Fruit fly (Drosophila melanogaster) whole organism, embryonic: ENCODE measurements around the gene Socs36E.
A peak's percentile ranks its signal among the peaks of the same experiment; 100 is the strongest.

Experiments used
- Ada2b ChIP-seq: fragments of 200-800 bp; sonication (Bioruptor generic); IDR thresholded peaks from 2 replicates; pipeline ENCODE4 v1.3.6; 2022; ENCODE audit warnings: missing biosample characterization, missing genetic modification characterization
- CG10543 ChIP-seq: fragments of 200-800 bp; sonication (Bioruptor generic); optimal IDR thresholded peaks from 3 replicates; lab custom pipeline; 2017; ENCODE audit warnings: missing biosample characterization, mild to moderate bottlenecking, missing genetic modification characterization, moderate library complexity
- CG12155 ChIP-seq: fragments of 200-800 bp; sonication (Bioruptor generic); optimal IDR thresholded peaks from 3 replicates; lab custom pipeline; 2016; ENCODE audit warnings: missing biosample characterization, missing genetic modification characterization
- CG12391 ChIP-seq: fragments of 200-800 bp; sonication (Bioruptor generic); optimal IDR thresholded peaks from 3 replicates; lab custom pipeline; 2018; ENCODE audit warnings: missing biosample characterization, mild to moderate bottlenecking, missing genetic modification characterization, moderate library complexity
- CG13424 ChIP-seq: fragments of 200-800 bp; sonication (Bioruptor generic); optimal IDR thresholded peaks from 2 replicates; lab custom pipeline; 2019; ENCODE audit warnings: missing biosample characterization, mild to moderate bottlenecking, missing genetic modification characterization, moderate library complexity
- CG15479 ChIP-seq: fragments of 200-800 bp; sonication (Bioruptor generic); optimal IDR thresholded peaks from 3 replicates; lab custom pipeline; 2019; ENCODE audit warnings: missing biosample characterization, mild to moderate bottlenecking, missing genetic modification characterization, moderate library complexity
- CG15514 ChIP-seq: fragments of 200-800 bp; sonication (Bioruptor generic); optimal IDR thresholded peaks from 3 replicates; lab custom pipeline; 2017; ENCODE audit warnings: missing biosample characterization, missing genetic modification characterization, mild to moderate bottlenecking, moderate library complexity, missing genetic modification reagents
- CG15601 ChIP-seq: fragments of 200-800 bp; sonication (Bioruptor generic); optimal IDR thresholded peaks from 3 replicates; lab custom pipeline; 2019; ENCODE audit warnings: missing biosample characterization, mild to moderate bottlenecking, missing genetic modification characterization, moderate library complexity
- CG15696 ChIP-seq: fragments of 200-800 bp; sonication (Bioruptor generic); optimal IDR thresholded peaks from 2 replicates; lab custom pipeline; 2019; ENCODE audit warnings: missing biosample characterization, mild to moderate bottlenecking, missing genetic modification characterization, moderate library complexity
- CG17359 ChIP-seq: fragments of 200-800 bp; sonication (Bioruptor generic); optimal IDR thresholded peaks from 3 replicates; lab custom pipeline; 2018; ENCODE audit warnings: missing biosample characterization, mild to moderate bottlenecking, missing genetic modification characterization, moderate library complexity
- CG1792 ChIP-seq: fragments of 200-800 bp; sonication (Bioruptor generic); optimal IDR thresholded peaks from 2 replicates; lab custom pipeline; 2016; ENCODE audit warnings: missing biosample characterization, missing genetic modification characterization
- CG34422 ChIP-seq: fragments of 200-800 bp; sonication (Bioruptor generic); IDR thresholded peaks from 3 replicates; pipeline ENCODE4 v1.3.6; 2022; ENCODE audit warnings: missing biosample characterization, missing genetic modification characterization
- CG3847 ChIP-seq: fragments of 200-800 bp; sonication (Bioruptor generic); IDR thresholded peaks from 2 replicates; pipeline ENCODE4 v1.3.6; 2022; ENCODE audit warnings: missing biosample characterization, missing genetic modification characterization
- CG5180 ChIP-seq: fragments of 200-800 bp; sonication (Bioruptor generic); optimal IDR thresholded peaks from 3 replicates; lab custom pipeline; 2017; ENCODE audit warnings: missing biosample characterization, missing genetic modification characterization, mild to moderate bottlenecking, moderate library complexity, missing genetic modification reagents
- CG5245 ChIP-seq: fragments of 200-800 bp; sonication (Bioruptor generic); optimal IDR thresholded peaks from 3 replicates; lab custom pipeline; 2016; ENCODE audit warnings: missing biosample characterization, missing genetic modification characterization
- CG9817 ChIP-seq: fragments of 200-800 bp; sonication (Bioruptor generic); optimal IDR thresholded peaks from 2 replicates; lab custom pipeline; 2018; ENCODE audit warnings: missing biosample characterization, mild to moderate bottlenecking, missing genetic modification characterization, moderate library complexity
- Chrac-16 ChIP-seq: fragments of 200-800 bp; sonication (Bioruptor generic); optimal IDR thresholded peaks from 3 replicates; lab custom pipeline; 2016; ENCODE audit warnings: missing biosample characterization, missing genetic modification characterization
- D19A ChIP-seq: fragments of 200-800 bp; optimal IDR thresholded peaks from 3 replicates; lab custom pipeline; 2019; ENCODE audit warnings: missing biosample characterization, mild to moderate bottlenecking, missing genetic modification characterization, moderate library complexity
- E2f2 ChIP-seq: fragments of 200-800 bp; sonication (Bioruptor generic); IDR thresholded peaks from 2 replicates; pipeline ENCODE4 v1.3.6; 2022; ENCODE audit warnings: missing biosample characterization, missing genetic modification characterization
- Eip74EF ChIP-seq, 2 experiments: fragments of 200-800 bp in 1 of 2; fragments of >200 bp in 1 of 2; sonication (Bioruptor generic) in 1 of 2; optimal IDR thresholded peaks; 2 replicates each; lab custom pipeline; 2017 to 2019; ENCODE audit warnings: missing biosample characterization in 2 of 2, missing genetic modification characterization in 2 of 2, mild to moderate bottlenecking in 1 of 2, moderate library complexity in 1 of 2
- Ets65A ChIP-seq: fragments of 200-800 bp; sonication (Bioruptor generic); peaks from one replicate; lab custom pipeline; 2016; ENCODE audit warnings: missing biosample characterization, missing genetic modification characterization
- H2.0 ChIP-seq: fragments of 200-800 bp; sonication (Bioruptor generic); IDR thresholded peaks from 2 replicates; pipeline ENCODE4 v1.3.6; 2022; ENCODE audit warnings: missing biosample characterization, missing genetic modification characterization
- Hmr ChIP-seq: fragments of 200-800 bp; sonication (Bioruptor generic); optimal IDR thresholded peaks from 3 replicates; lab custom pipeline; 2017; ENCODE audit warnings: mild to moderate bottlenecking, missing biosample characterization, missing genetic modification reagents, missing genetic modification characterization
- Rfx ChIP-seq: fragments of 200-800 bp; sonication (Bioruptor generic); IDR thresholded peaks from 2 replicates; pipeline ENCODE4 v1.3.6; 2022; ENCODE audit warnings: missing biosample characterization, missing genetic modification characterization
- Ssrp ChIP-seq: fragments of 200-800 bp; sonication (Bioruptor generic); optimal IDR thresholded peaks from 2 replicates; lab custom pipeline; 2018; ENCODE audit warnings: missing biosample characterization, mild to moderate bottlenecking, missing genetic modification characterization, moderate library complexity
- Stat92E ChIP-seq, 3 experiments: fragments of >200 bp in 2 of 3; fragments of 200-800 bp in 1 of 3; sonication (Bioruptor generic) in 1 of 3; optimal IDR thresholded peaks; 2 replicates each; lab custom pipeline; 2017 to 2019; ENCODE audit warnings: missing biosample characterization in 3 of 3, missing genetic modification characterization in 3 of 3, mild to moderate bottlenecking in 1 of 3, moderate library complexity in 1 of 3
- dmrt99B ChIP-seq: fragments of 200-800 bp; sonication (Bioruptor generic); optimal IDR thresholded peaks from 2 replicates; lab custom pipeline; 2018; ENCODE audit warnings: missing biosample characterization, mild to moderate bottlenecking, missing genetic modification characterization, moderate library complexity
- ems ChIP-seq: fragments of 200-800 bp; sonication (Bioruptor generic); optimal IDR thresholded peaks from 3 replicates; lab custom pipeline; 2016; ENCODE audit warnings: missing biosample characterization, missing genetic modification characterization
- exex ChIP-seq: fragments of 200-800 bp; sonication (Bioruptor generic); optimal IDR thresholded peaks from 4 replicates; lab custom pipeline; 2018; ENCODE audit warnings: missing biosample characterization, mild to moderate bottlenecking, missing genetic modification characterization, moderate library complexity
- ftz-f1 ChIP-seq: fragments of 200-800 bp; sonication (Bioruptor generic); optimal IDR thresholded peaks from 2 replicates; lab custom pipeline; 2016; ENCODE audit warnings: missing biosample characterization, missing genetic modification characterization
- grn ChIP-seq: fragments of 200-800 bp; sonication (Bioruptor generic); optimal IDR thresholded peaks from 3 replicates; lab custom pipeline; 2017; ENCODE audit warnings: missing biosample characterization, missing genetic modification characterization
- ind ChIP-seq: fragments of 200-800 bp; sonication (Bioruptor generic); optimal IDR thresholded peaks from 3 replicates; lab custom pipeline; 2016; ENCODE audit warnings: missing biosample characterization, missing genetic modification characterization
- kni ChIP-seq: fragments of 200-800 bp; sonication (Bioruptor generic); optimal IDR thresholded peaks from 3 replicates; lab custom pipeline; 2017; ENCODE audit warnings: mild to moderate bottlenecking, missing biosample characterization, missing genetic modification reagents, missing genetic modification characterization
- lbe ChIP-seq: fragments of 200-800 bp; sonication (Bioruptor generic); optimal IDR thresholded peaks from 2 replicates; lab custom pipeline; 2016; ENCODE audit warnings: missing biosample characterization, mild to moderate bottlenecking, missing genetic modification characterization
- lilli ChIP-seq: fragments of 200-800 bp; sonication (Bioruptor generic); optimal IDR thresholded peaks from 3 replicates; lab custom pipeline; 2016; ENCODE audit warnings: missing biosample characterization, missing genetic modification characterization
- mirr ChIP-seq: fragments of 200-800 bp; sonication (Bioruptor generic); optimal IDR thresholded peaks from 3 replicates; lab custom pipeline; 2018; ENCODE audit warnings: missing biosample characterization, mild to moderate bottlenecking, missing genetic modification characterization
- pros ChIP-seq: fragments of 200-800 bp; sonication (Bioruptor generic); optimal IDR thresholded peaks from 3 replicates; lab custom pipeline; 2019; ENCODE audit warnings: missing biosample characterization, mild to moderate bottlenecking, missing genetic modification characterization, moderate library complexity
- sd ChIP-seq: fragments of 200-800 bp; sonication (Bioruptor generic); optimal IDR thresholded peaks from 3 replicates; lab custom pipeline; 2018; ENCODE audit warnings: missing biosample characterization, mild to moderate bottlenecking, missing genetic modification characterization, moderate library complexity
- sens ChIP-seq: fragments of 200-800 bp; sonication (Bioruptor generic); peaks from one replicate; lab custom pipeline; 2016; ENCODE audit warnings: missing biosample characterization, missing genetic modification characterization
- seq ChIP-seq: fragments of 200-800 bp; sonication (Bioruptor generic); IDR thresholded peaks from 2 replicates; pipeline ENCODE4 v1.3.6; 2022; ENCODE audit warnings: missing biosample characterization, missing genetic modification characterization
- sima ChIP-seq: fragments of 200-800 bp; sonication (Bioruptor generic); optimal IDR thresholded peaks from 2 replicates; lab custom pipeline; 2016; ENCODE audit warnings: missing biosample characterization, missing genetic modification characterization
- twi ChIP-seq: fragments of 200-800 bp; optimal IDR thresholded peaks from 2 replicates; lab custom pipeline; 2019; ENCODE audit warnings: missing biosample characterization, mild to moderate bottlenecking, missing genetic modification characterization, moderate library complexity
- vfl ChIP-seq: fragments of 200-800 bp; sonication (Bioruptor generic); optimal IDR thresholded peaks from 2 replicates; lab custom pipeline; 2016; ENCODE audit warnings: missing biosample characterization, missing genetic modification characterization
- zen ChIP-seq: fragments of 200-800 bp; sonication (Bioruptor generic); optimal IDR thresholded peaks from 3 replicates; lab custom pipeline; 2018; ENCODE audit warnings: missing biosample characterization, mild to moderate bottlenecking, missing genetic modification characterization, moderate library complexity

Gene Socs36E

DNA sequence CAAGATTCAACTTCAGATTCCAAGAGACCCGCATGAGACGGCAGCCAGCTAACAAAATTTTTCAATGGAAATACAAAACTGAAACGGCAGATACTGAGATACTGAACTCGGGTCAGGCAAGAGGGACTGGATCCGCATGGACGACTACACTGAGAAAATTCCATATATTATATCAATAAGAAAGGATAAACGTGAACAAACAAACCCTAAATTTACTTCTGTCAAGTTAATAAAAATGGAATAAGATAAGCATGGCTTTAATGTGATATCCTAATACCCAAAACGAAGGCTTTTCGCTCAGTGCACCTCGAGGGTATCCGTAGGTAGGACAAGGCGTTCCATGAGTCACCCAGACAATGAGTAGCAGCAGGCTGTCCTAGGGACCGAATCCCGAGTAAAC lies 7.0 kb downstream of the Socs36E start (continued):
- TF ChIP-seq CG3847 (GFP tag; lab: Robert Waterston, UW) = peak; percentile 42; the same call in 1 of the 2 replicates
- TF ChIP-seq CG13424 (tag; lab: Kevin White, UChicago) = peak; percentile 71
- peak; percentile 79 for TF ChIP-seq dmrt99B
- peak; percentile 76 for TF ChIP-seq seq
- peak in 1 of 2 experiments; percentile 49 for TF ChIP-seq Eip74EF (GFP tag; optimal IDR thresholded peaks at IDR 0.05; lab: Kevin White, UChicago)
- TF ChIP-seq CG15696 = peak; percentile 98
- TF ChIP-seq E2f2 (GFP tag; lab: Robert Waterston, UW) = peak; percentile 47; the same call in 1 of the 2 replicates
- peak; percentile 53 for TF ChIP-seq grn (GFP tag; lab: Kevin White, UChicago)
- peak; percentile 76 for TF ChIP-seq CG17359 (tag; lab: Kevin White, UChicago)
- TF ChIP-seq lbe (GFP tag; lab: Kevin White, UChicago) = peak; percentile 92
- peak; percentile 52 for TF ChIP-seq CG15514 (GFP tag; lab: Kevin White, UChicago)

DNA sequence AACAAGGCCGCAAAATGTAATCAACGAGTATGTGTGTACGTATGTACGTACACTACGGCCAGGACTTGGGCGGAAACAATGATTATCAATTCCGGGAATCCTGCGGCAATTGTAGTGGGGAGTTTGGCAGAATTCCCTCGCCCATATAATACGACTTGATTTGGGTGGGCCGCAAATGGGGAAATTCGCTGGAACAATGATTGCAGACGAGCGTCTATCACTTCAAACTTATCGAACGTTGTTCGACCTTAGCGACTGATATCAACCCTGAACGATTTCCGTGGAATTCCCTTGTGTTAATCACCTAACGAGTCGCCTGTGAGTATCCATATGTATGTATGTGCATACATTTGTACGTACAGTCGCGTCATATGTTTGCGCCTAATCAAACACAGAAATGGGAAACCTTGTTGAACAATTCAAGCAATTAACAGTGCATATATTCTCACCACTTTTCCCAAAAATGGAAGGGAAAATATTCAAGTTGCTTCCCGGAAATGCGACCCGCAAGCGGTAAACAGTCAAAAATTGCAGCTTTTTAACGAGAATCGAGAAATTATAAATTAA lies 7.9 kb downstream of the Socs36E start:
- TF ChIP-seq CG1792 (GFP tag; lab: Kevin White, UChicago) (no peak), CG5245 (GFP tag; lab: Kevin White, UChicago) (no peak), CG5180 (GFP tag; lab: Kevin White, UChicago) (no peak), pros (peak; percentile 24), CG34422 (GFP tag; lab: Robert Waterston, UW) (no peak), CG12391 (tag; lab: Kevin White, UChicago) (no peak), ftz-f1 (GFP tag; lab: Kevin White, UChicago) (peak; percentile 16), D19A (tag; lab: Kevin White, UChicago) (peak; percentile 13), H2.0 (GFP tag; lab: Robert Waterston, UW) (no peak), twi (tag; lab: Kevin White, UChicago) (peak; percentile 36), ind (GFP tag; lab: Kevin White, UChicago) (no peak), Ada2b (GFP tag; lab: Robert Waterston, UW) (no peak), CG9817 (tag; lab: Kevin White, UChicago) (no peak), vfl (no peak), sens (no peak), seq (no peak), Ets65A (GFP tag; lab: Kevin White, UChicago) (no peak), kni (GFP tag; lab: Kevin White, UChicago) (peak; percentile 40), Chrac-16 (GFP tag; lab: Kevin White, UChicago) (no peak), sd (tag; lab: Kevin White, UChicago) (peak; percentile 24), CG12155 (GFP tag; lab: Kevin White, UChicago) (no peak), exex (tag; lab: Kevin White, UChicago) (peak; percentile 73), CG15479 (GFP tag; lab: Kevin White, UChicago) (peak; percentile 70), zen (tag; lab: Kevin White, UChicago) (peak; percentile 21), ems (GFP tag; lab: Kevin White, UChicago) (no peak), lilli (GFP tag; lab: Kevin White, UChicago) (no peak), Hmr (no peak), Stat92E (GFP tag; optimal IDR thresholded peaks at IDR 0.05; lab: Kevin White, UChicago) (peak in 2 of 3 experiments; percentile 62 to 84), Rfx (GFP tag; lab: Robert Waterston, UW) (no peak), CG10543 (GFP tag; lab: Kevin White, UChicago) (peak; percentile 0), sima (GFP tag; lab: Kevin White, UChicago) (no peak), CG15601 (no peak), Ssrp (tag; lab: Kevin White, UChicago) (no peak), mirr (GFP tag; lab: Kevin White, UChicago) (peak; percentile 31)
